Fruit fly (Drosophila melanogaster) whole organism, embryonic: Measurements from ENCODE around the gene Fdx1.

Experiments
- Atf3 ChIP-seq: fragments of 200-800 bp; sonication (Bioruptor generic); optimal IDR thresholded peaks from 3 replicates; lab custom pipeline; 2016; ENCODE audit warnings: missing biosample characterization, missing genetic modification characterization
- Atf6 ChIP-seq: fragments of 200-800 bp; sonication (Bioruptor generic); IDR thresholded peaks from 2 replicates; pipeline ENCODE4 v1.3.6; 2022; ENCODE audit warnings: missing biosample characterization, missing genetic modification characterization
- B-H2 ChIP-seq: fragments of 200-800 bp; sonication (Bioruptor generic); optimal IDR thresholded peaks from 2 replicates; lab custom pipeline; 2018; ENCODE audit warnings: missing biosample characterization, mild to moderate bottlenecking, missing genetic modification characterization
- BtbVII ChIP-seq: fragments of 200-800 bp; sonication (Bioruptor generic); optimal IDR thresholded peaks from 3 replicates; lab custom pipeline; 2017; ENCODE audit warnings: missing biosample characterization, mild to moderate bottlenecking, missing genetic modification characterization
- CG10321 ChIP-seq: fragments of 200-800 bp; sonication (Bioruptor generic); IDR thresholded peaks from 2 replicates; pipeline ENCODE4 v1.3.6; 2022; ENCODE audit warnings: missing biosample characterization, missing genetic modification characterization
- CG11093 ChIP-seq: fragments of 200-800 bp; sonication (Bioruptor generic); IDR thresholded peaks from 3 replicates; pipeline ENCODE4 v1.3.6; 2022; ENCODE audit warnings: missing biosample characterization, missing genetic modification characterization
- CG11560 ChIP-seq: fragments of 200-800 bp; sonication (Bioruptor generic); IDR thresholded peaks from 3 replicates; pipeline ENCODE4 v1.3.6; 2022; ENCODE audit warnings: missing biosample characterization, missing genetic modification characterization
- CG1233 ChIP-seq: fragments of 200-800 bp; sonication (Bioruptor generic); optimal IDR thresholded peaks from 4 replicates; lab custom pipeline; 2018; ENCODE audit warnings: missing biosample characterization, mild to moderate bottlenecking, missing genetic modification characterization
- CG13775 ChIP-seq: fragments of 200-800 bp; sonication (Bioruptor generic); optimal IDR thresholded peaks from 3 replicates; lab custom pipeline; 2017; ENCODE audit warnings: missing biosample characterization, mild to moderate bottlenecking, missing genetic modification characterization
- CG1792 ChIP-seq: fragments of 200-800 bp; sonication (Bioruptor generic); optimal IDR thresholded peaks from 2 replicates; lab custom pipeline; 2016; ENCODE audit warnings: missing biosample characterization, missing genetic modification characterization
- CG31388 ChIP-seq: fragments of 200-800 bp; sonication (Bioruptor generic); optimal IDR thresholded peaks from 2 replicates; lab custom pipeline; 2016; ENCODE audit warnings: missing biosample characterization, missing genetic modification characterization
- CG33557 ChIP-seq: fragments of 200-800 bp; sonication (Bioruptor generic); optimal IDR thresholded peaks from 2 replicates; lab custom pipeline; 2019; ENCODE audit warnings: missing biosample characterization, mild to moderate bottlenecking, missing genetic modification characterization, moderate library complexity
- CG6813 ChIP-seq: fragments of 200-800 bp; sonication (Bioruptor generic); optimal IDR thresholded peaks from 2 replicates; lab custom pipeline; 2017; ENCODE audit warnings: missing biosample characterization, missing genetic modification characterization, mild to moderate bottlenecking, moderate library complexity, missing genetic modification reagents
- CG8765 ChIP-seq: fragments of 200-800 bp; sonication (Bioruptor generic); IDR thresholded peaks from 2 replicates; pipeline ENCODE4 v1.3.6; 2022; ENCODE audit warnings: missing biosample characterization, missing genetic modification characterization
- CG8924 ChIP-seq: fragments of 200-800 bp; optimal IDR thresholded peaks from 3 replicates; lab custom pipeline; 2019; ENCODE audit warnings: missing biosample characterization, mild to moderate bottlenecking, missing genetic modification characterization, moderate library complexity
- Camta ChIP-seq: fragments of 200-800 bp; sonication (Bioruptor generic); optimal IDR thresholded peaks from 2 replicates; lab custom pipeline; 2016; ENCODE audit warnings: missing biosample characterization, missing genetic modification characterization
- CoRest ChIP-seq: fragments of 200-800 bp; sonication (Bioruptor generic); optimal IDR thresholded peaks from 3 replicates; lab custom pipeline; 2018; ENCODE audit warnings: missing biosample characterization, mild to moderate bottlenecking, missing genetic modification characterization, moderate library complexity
- D ChIP-seq, 2 experiments: fragments of 200-800 bp in 1 of 2; fragments of >200 bp in 1 of 2; sonication (Bioruptor generic) in 1 of 2; optimal IDR thresholded peaks; 2 replicates in 1 of 2; 3 replicates in 1 of 2; lab custom pipeline; 2017; ENCODE audit warnings: mild to moderate bottlenecking in 1 of 2, missing biosample characterization in 1 of 2, missing genetic modification characterization in 1 of 2, missing genetic modification reagents in 1 of 2
- Elba2 ChIP-seq: fragments of 200-800 bp; sonication (Bioruptor generic); optimal IDR thresholded peaks from 3 replicates; lab custom pipeline; 2016; ENCODE audit warnings: missing biosample characterization, missing genetic modification characterization
- Fer1 ChIP-seq: fragments of 200-800 bp; sonication (Bioruptor generic); optimal IDR thresholded peaks from 2 replicates; lab custom pipeline; 2017; ENCODE audit warnings: missing biosample characterization, mild to moderate bottlenecking, missing genetic modification characterization
- Hey ChIP-seq: fragments of 200-800 bp; sonication (Bioruptor generic); optimal IDR thresholded peaks from 3 replicates; lab custom pipeline; 2018; ENCODE audit warnings: missing biosample characterization, mild to moderate bottlenecking, missing genetic modification characterization
- Hmr ChIP-seq: fragments of 200-800 bp; sonication (Bioruptor generic); optimal IDR thresholded peaks from 3 replicates; lab custom pipeline; 2017; ENCODE audit warnings: mild to moderate bottlenecking, missing biosample characterization, missing genetic modification reagents, missing genetic modification characterization
- Hmx ChIP-seq: fragments of 200-800 bp; sonication (Bioruptor generic); optimal IDR thresholded peaks from 2 replicates; lab custom pipeline; 2016; ENCODE audit warnings: missing biosample characterization, missing genetic modification characterization
- Hr78 ChIP-seq, 2 experiments: fragments of 200-800 bp in 1 of 2; fragments of >200 bp in 1 of 2; sonication (Bioruptor generic) in 1 of 2; optimal IDR thresholded peaks; 2 replicates each; lab custom pipeline; 2017 to 2019; ENCODE audit warnings: missing biosample characterization in 2 of 2, missing genetic modification characterization in 2 of 2, mild to moderate bottlenecking in 1 of 2, moderate library complexity in 1 of 2
- MTF-1 ChIP-seq: fragments of 200-800 bp; sonication (Bioruptor generic); optimal IDR thresholded peaks from 2 replicates; lab custom pipeline; 2018; ENCODE audit warnings: missing biosample characterization, mild to moderate bottlenecking, missing genetic modification characterization, borderline replicate concordance
- NFAT ChIP-seq: fragments of 200-800 bp; sonication (Bioruptor generic); IDR thresholded peaks from 2 replicates; pipeline ENCODE4 v1.3.6; 2022; ENCODE audit warnings: missing biosample characterization, missing genetic modification characterization
- NK7.1 ChIP-seq: fragments of 200-800 bp; sonication (Bioruptor generic); optimal IDR thresholded peaks from 3 replicates; lab custom pipeline; 2016; ENCODE audit warnings: missing biosample characterization, missing genetic modification characterization
- Pdp1 ChIP-seq, 2 experiments: fragments of 200-800 bp; sonication (Bioruptor generic); optimal IDR thresholded peaks; 3 replicates each; lab custom pipeline; 2016; ENCODE audit warnings: missing biosample characterization in 2 of 2, missing genetic modification characterization in 2 of 2, mild to moderate bottlenecking in 1 of 2, moderate library complexity in 1 of 2
- Rx ChIP-seq: fragments of 200-800 bp; sonication (Bioruptor generic); IDR thresholded peaks from 2 replicates; pipeline ENCODE4 v1.3.6; 2022; ENCODE audit warnings: missing biosample characterization, missing genetic modification characterization
- Spps ChIP-seq: fragments of 200-800 bp; sonication (Bioruptor generic); optimal IDR thresholded peaks from 2 replicates; lab custom pipeline; 2018; ENCODE audit warnings: missing biosample characterization, mild to moderate bottlenecking, missing genetic modification characterization
- Taf1 ChIP-seq: fragments of 200-800 bp; sonication (Bioruptor generic); IDR thresholded peaks from 2 replicates; pipeline ENCODE4 v1.3.6; 2022; ENCODE audit warnings: missing biosample characterization, missing genetic modification characterization
- YL-1 ChIP-seq: fragments of 200-800 bp; sonication (Bioruptor generic); optimal IDR thresholded peaks from 3 replicates; lab custom pipeline; 2017; ENCODE audit warnings: missing biosample characterization, mild to moderate bottlenecking, missing genetic modification characterization
- aop ChIP-seq: fragments of 200-800 bp; sonication (Bioruptor generic); IDR thresholded peaks from 2 replicates; pipeline ENCODE4 v1.3.6; 2022; ENCODE audit warnings: missing biosample characterization, missing genetic modification characterization
- az2 ChIP-seq: fragments of 200-800 bp; sonication (Bioruptor generic); optimal IDR thresholded peaks from 3 replicates; lab custom pipeline; 2016; ENCODE audit warnings: missing biosample characterization, missing genetic modification characterization
- btn ChIP-seq: fragments of 200-800 bp; sonication (Bioruptor generic); optimal IDR thresholded peaks from 2 replicates; lab custom pipeline; 2016; ENCODE audit warnings: missing biosample characterization, missing genetic modification characterization
- cato ChIP-seq: fragments of 200-800 bp; sonication (Bioruptor generic); optimal IDR thresholded peaks from 2 replicates; lab custom pipeline; 2016; ENCODE audit warnings: missing biosample characterization, missing genetic modification characterization, borderline replicate concordance
- ems ChIP-seq: fragments of 200-800 bp; sonication (Bioruptor generic); optimal IDR thresholded peaks from 3 replicates; lab custom pipeline; 2016; ENCODE audit warnings: missing biosample characterization, missing genetic modification characterization
- exex ChIP-seq: fragments of 200-800 bp; sonication (Bioruptor generic); optimal IDR thresholded peaks from 4 replicates; lab custom pipeline; 2018; ENCODE audit warnings: missing biosample characterization, mild to moderate bottlenecking, missing genetic modification characterization, moderate library complexity
- fd64A ChIP-seq: fragments of 200-800 bp; sonication (Bioruptor generic); optimal IDR thresholded peaks from 3 replicates; lab custom pipeline; 2018; ENCODE audit warnings: missing biosample characterization, mild to moderate bottlenecking, missing genetic modification characterization
- grn ChIP-seq: fragments of 200-800 bp; sonication (Bioruptor generic); optimal IDR thresholded peaks from 3 replicates; lab custom pipeline; 2017; ENCODE audit warnings: missing biosample characterization, missing genetic modification characterization
- ind ChIP-seq: fragments of 200-800 bp; sonication (Bioruptor generic); optimal IDR thresholded peaks from 3 replicates; lab custom pipeline; 2016; ENCODE audit warnings: missing biosample characterization, missing genetic modification characterization
- kay ChIP-seq: fragments of 200-800 bp; sonication (Bioruptor generic); optimal IDR thresholded peaks from 2 replicates; lab custom pipeline; 2016; ENCODE audit warnings: missing biosample characterization, missing genetic modification characterization
- mam ChIP-seq: fragments of 200-800 bp; sonication (Bioruptor generic); optimal IDR thresholded peaks from 3 replicates; lab custom pipeline; 2016; ENCODE audit warnings: missing biosample characterization, missing genetic modification characterization
- mirr ChIP-seq: fragments of 200-800 bp; sonication (Bioruptor generic); optimal IDR thresholded peaks from 3 replicates; lab custom pipeline; 2018; ENCODE audit warnings: missing biosample characterization, mild to moderate bottlenecking, missing genetic modification characterization
- otp ChIP-seq: fragments of 200-800 bp; sonication (Bioruptor generic); IDR thresholded peaks from 3 replicates; pipeline ENCODE4, ENCODE4 v1.3.6; 2022; ENCODE audit warnings: missing biosample characterization, missing genetic modification characterization
- sens ChIP-seq: fragments of 200-800 bp; sonication (Bioruptor generic); peaks from one replicate; lab custom pipeline; 2016; ENCODE audit warnings: missing biosample characterization, missing genetic modification characterization
- shn ChIP-seq: fragments of 200-800 bp; sonication (Bioruptor generic); optimal IDR thresholded peaks from 3 replicates; lab custom pipeline; 2016; ENCODE audit warnings: missing biosample characterization, missing genetic modification characterization
- sob ChIP-seq: fragments of 200-800 bp; sonication (Bioruptor generic); IDR thresholded peaks from 2 replicates; pipeline ENCODE4 v1.3.6; 2022; ENCODE audit warnings: missing biosample characterization, missing genetic modification characterization
- sug ChIP-seq: fragments of 200-800 bp; optimal IDR thresholded peaks from 2 replicates; lab custom pipeline; 2019; ENCODE audit warnings: missing biosample characterization, mild to moderate bottlenecking, missing genetic modification characterization, moderate library complexity
- tin ChIP-seq: fragments of 200-800 bp; sonication (Bioruptor generic); optimal IDR thresholded peaks from 3 replicates; lab custom pipeline; 2016; ENCODE audit warnings: missing biosample characterization, missing genetic modification characterization

Fdx1 gene

dm6 chr3L:9355555-9355954, 15.5 kb downstream of the Fdx1 start:
- TF ChIP-seq Hr78 (GFP tag; optimal IDR thresholded peaks at IDR 0.05; lab: Kevin White, UChicago) = no peak
- TF ChIP-seq NK7.1 (GFP tag; lab: Kevin White, UChicago) = no peak
- no peak for TF ChIP-seq mam (GFP tag; lab: Kevin White, UChicago)
- TF ChIP-seq CG11560 (tag; lab: Robert Waterston, UW) = no peak
- no peak for TF ChIP-seq fd64A (GFP tag; lab: Kevin White, UChicago)
- no peak for TF ChIP-seq CG1792 (GFP tag; lab: Kevin White, UChicago)
- peak in 1 of 2 experiments; percentile 85 for TF ChIP-seq Pdp1 (GFP tag; optimal IDR thresholded peaks at IDR 0.05; lab: Kevin White, UChicago)
- TF ChIP-seq Hey (tag; lab: Kevin White, UChicago) = peak; percentile 59
- no peak for TF ChIP-seq sob (GFP tag; lab: Robert Waterston, UW)
- no peak for TF ChIP-seq CG13775 (GFP tag; lab: Kevin White, UChicago)
- TF ChIP-seq CG11093 (GFP tag; lab: Robert Waterston, UW) = no peak
- TF ChIP-seq Rx = no peak
- TF ChIP-seq Atf3 (GFP tag; lab: Kevin White, UChicago) = no peak
- no peak for TF ChIP-seq CG8924 (tag; lab: Kevin White, UChicago)
- TF ChIP-seq Fer1 (GFP tag; lab: Kevin White, UChicago) = no peak
- no peak for TF ChIP-seq CG33557 (GFP tag; lab: Kevin White, UChicago)
- no peak for TF ChIP-seq btn (GFP tag; lab: Kevin White, UChicago)
- no peak for TF ChIP-seq NFAT (GFP tag; lab: Robert Waterston, UW)
- TF ChIP-seq cato (GFP tag; lab: Kevin White, UChicago) = no peak
- no peak for TF ChIP-seq Camta (GFP tag; lab: Kevin White, UChicago)
- TF ChIP-seq mirr = peak; percentile 36
- TF ChIP-seq CG10321 (GFP tag; lab: Robert Waterston, UW) = no peak
- peak; percentile 47 for TF ChIP-seq sug (tag; lab: Kevin White, UChicago)
- no peak for TF ChIP-seq az2
- no peak for TF ChIP-seq CG6813 (GFP tag; lab: Kevin White, UChicago)
- no peak for TF ChIP-seq Atf6 (GFP tag; lab: Robert Waterston, UW)
- TF ChIP-seq B-H2 (GFP tag; lab: Kevin White, UChicago) = no peak
- no peak for TF ChIP-seq kay
- TF ChIP-seq aop (GFP tag; lab: Robert Waterston, UW) = no peak
- no peak for TF ChIP-seq D (optimal IDR thresholded peaks at IDR 0.05; lab: Kevin White, UChicago)
- TF ChIP-seq D (GFP tag; optimal IDR thresholded peaks at IDR 0.05; lab: Kevin White, UChicago) = no peak
- TF ChIP-seq grn (GFP tag; lab: Kevin White, UChicago) = peak; percentile 79
- no peak for TF ChIP-seq CoRest (tag; lab: Kevin White, UChicago)
- no peak for TF ChIP-seq Spps (tag; lab: Kevin White, UChicago)
- no peak for TF ChIP-seq Hmx
- TF ChIP-seq CG8765 = no peak
- no peak for TF ChIP-seq ind (GFP tag; lab: Kevin White, UChicago)
- TF ChIP-seq ems (GFP tag; lab: Kevin White, UChicago) = no peak
- TF ChIP-seq otp (GFP tag; lab: Robert Waterston, UW) = no peak
- TF ChIP-seq shn (GFP tag; lab: Kevin White, UChicago) = no peak
- no peak for TF ChIP-seq CG1233
- no peak for TF ChIP-seq tin (GFP tag; lab: Kevin White, UChicago)
- TF ChIP-seq exex (tag; lab: Kevin White, UChicago) = peak; percentile 98
- TF ChIP-seq Elba2 = no peak
- TF ChIP-seq sens (GFP tag; lab: Kevin White, UChicago) = no peak
- TF ChIP-seq Hmr (GFP tag; lab: Kevin White, UChicago) = no peak
- TF ChIP-seq YL-1 (GFP tag; lab: Kevin White, UChicago) = no peak
- no peak for TF ChIP-seq CG31388 (GFP tag; lab: Kevin White, UChicago)
- TF ChIP-seq BtbVII (GFP tag; lab: Kevin White, UChicago) = peak; percentile 46
- no peak for TF ChIP-seq MTF-1 (GFP tag; lab: Kevin White, UChicago)
- TF ChIP-seq Taf1 (GFP tag; lab: Robert Waterston, UW) = no peak
- TF ChIP-seq, all 482 proteins: peak for 7
